Fruit fly (Drosophila melanogaster) whole organism, wandering third instar larva: ENCODE data around the gene sip2.

Source experiments
- CG32264 ChIP-seq: fragments of 200-800 bp; sonication (Bioruptor generic); optimal IDR thresholded peaks from 2 replicates; lab custom pipeline; 2016; ENCODE audit warnings: missing biosample characterization, missing genetic modification characterization
- br ChIP-seq: fragments of 200-800 bp; sonication (Bioruptor generic); optimal IDR thresholded peaks from 2 replicates; lab custom pipeline; 2016; ENCODE audit warnings: missing biosample characterization, missing genetic modification characterization
- brk ChIP-seq: fragments of 200-800 bp; sonication (Bioruptor generic); optimal IDR thresholded peaks from 2 replicates; lab custom pipeline; 2016; ENCODE audit warnings: missing biosample characterization, mild to moderate bottlenecking, missing genetic modification characterization
- foxo ChIP-seq, 2 experiments: fragments of 200-800 bp; sonication (Bioruptor generic); optimal IDR thresholded peaks; 2 replicates in 1 of 2; 3 replicates in 1 of 2; lab custom pipeline; 2016 to 2017; ENCODE audit warnings: missing biosample characterization in 2 of 2, missing genetic modification characterization in 2 of 2
- h ChIP-seq: fragments of 200-800 bp; sonication (Bioruptor generic); optimal IDR thresholded peaks from 3 replicates; lab custom pipeline; 2016; ENCODE audit warnings: missing biosample characterization, mild to moderate bottlenecking, missing genetic modification characterization
- jim ChIP-seq: fragments of 175-275, 200-325 bp; sonication (Bioruptor generic); optimal IDR thresholded peaks from 2 replicates; lab custom pipeline; 2016; ENCODE audit warnings: missing biosample characterization, mild to moderate bottlenecking, missing genetic modification characterization
- tai ChIP-seq: sonication (Bioruptor generic); optimal IDR thresholded peaks from 2 replicates; lab custom pipeline; 2016; ENCODE audit warnings: missing biosample characterization, missing genetic modification characterization

DNA sequence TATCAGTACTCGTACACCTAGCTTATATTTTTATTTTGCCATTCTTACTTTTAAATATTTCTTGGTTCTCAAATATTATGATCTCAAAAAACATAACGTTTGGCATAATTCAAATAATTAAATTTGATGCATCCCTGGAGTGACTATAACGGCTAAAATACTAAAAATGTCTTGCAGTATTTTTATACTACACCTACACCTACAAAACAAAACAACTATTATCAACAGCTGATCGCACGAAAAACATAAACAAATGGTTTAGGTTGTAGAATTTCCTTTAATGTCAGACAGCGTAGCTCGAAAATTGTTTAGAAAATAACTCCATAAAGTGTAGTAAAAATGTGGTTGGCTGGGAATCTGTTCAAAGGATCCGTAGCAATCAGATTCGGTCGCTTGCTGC, 49.3 kb upstream of the sip2 start, which contains the start of gene CG43322:
- no peak for TF ChIP-seq jim (GFP tag; lab: Kevin White, UChicago)
- TF ChIP-seq br (GFP tag; lab: Kevin White, UChicago): no peak
- TF ChIP-seq tai (GFP tag; lab: Kevin White, UChicago): no peak
- TF ChIP-seq h (GFP tag; lab: Kevin White, UChicago): no peak
- no peak for TF ChIP-seq brk (GFP tag; lab: Kevin White, UChicago)
- TF ChIP-seq foxo (GFP tag; optimal IDR thresholded peaks at IDR 0.05; lab: Kevin White, UChicago): no peak
- TF ChIP-seq CG32264 (GFP tag; lab: Kevin White, UChicago): no peak
